Fruit fly (Drosophila melanogaster): ENCODE results near the gene Ir100a.

DNA sequence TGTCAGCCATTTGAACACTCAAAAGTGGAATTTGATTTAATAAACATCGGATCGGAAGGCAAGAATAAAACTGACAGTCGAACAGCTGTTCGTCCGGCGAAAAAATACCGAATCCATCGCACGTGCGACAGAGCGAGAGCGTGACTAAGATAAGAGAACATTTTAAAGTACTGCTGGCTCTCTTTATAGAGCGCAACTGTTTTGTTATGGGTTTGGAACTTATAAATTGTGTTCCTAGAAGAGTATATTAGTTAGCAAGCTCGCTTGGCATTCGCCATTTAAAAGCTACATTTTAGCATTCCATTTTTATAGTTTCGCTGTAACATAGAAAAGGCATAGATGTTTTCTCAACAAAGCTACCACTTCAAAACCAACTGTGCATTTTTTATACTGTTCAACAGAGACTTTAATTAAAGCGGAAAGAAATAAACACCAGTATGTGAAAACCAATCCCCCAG lies 9.3 kb downstream of the Ir100a start, which contains the start of gene Rift:
- no peak for TF ChIP-seq psq (optimal IDR thresholded peaks at IDR 0.05)
- no peak for TF ChIP-seq insv (optimal IDR thresholded peaks at IDR 0.05)
- no peak for TF ChIP-seq Sin3A (optimal IDR thresholded peaks at IDR 0.05)
- no peak for TF ChIP-seq Myc (optimal IDR thresholded peaks at IDR 0.05)
